Fruit fly (Drosophila melanogaster) S2 (cell line): ENCODE measurements around the gene ear.

Experiments used
- CG8478 ChIP-seq: fragments of >200 bp; optimal IDR thresholded peaks from 2 replicates; lab custom pipeline; 2018
- CTCF ChIP-seq, 2 experiments: fragments of >200 bp; optimal IDR thresholded peaks; 2 replicates each; lab custom pipeline; 2018

Gene ear

DNA sequence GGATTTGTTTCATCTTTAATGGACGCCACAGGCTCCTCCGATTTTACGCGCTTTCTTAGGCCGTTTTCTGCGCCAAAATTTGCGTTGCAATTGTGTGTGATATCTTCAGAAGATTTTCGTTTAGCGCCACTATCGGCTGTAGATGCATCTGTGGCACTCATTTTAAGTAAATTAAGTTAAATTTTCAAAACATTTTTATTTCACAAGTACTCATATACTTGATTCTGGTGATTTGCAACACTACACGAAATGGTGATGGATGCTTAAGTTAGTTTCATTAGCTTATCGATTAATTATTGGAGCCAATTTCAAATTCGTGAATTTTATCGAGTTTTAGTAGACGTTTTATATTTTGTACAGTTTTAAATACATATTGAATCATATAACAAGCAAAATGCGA lies 43.1 kb downstream of the ear start, which contains the start of gene CG6171:
CG6171 (minus strand) TSS at position 250 of the 400 bp plus-strand sequence.
- TF ChIP-seq CTCF (optimal IDR thresholded peaks at IDR 0.05; lab: Kevin White, UChicago) (no peak), CG8478 (lab: Kevin White, UChicago) (no peak)

dm6 chr3R:15366839-15367238 lies 46.3 kb downstream of the ear start:
- TF ChIP-seq CTCF (optimal IDR thresholded peaks at IDR 0.05; lab: Kevin White, UChicago) (no peak), CG8478 (lab: Kevin White, UChicago) (no peak)

DNA sequence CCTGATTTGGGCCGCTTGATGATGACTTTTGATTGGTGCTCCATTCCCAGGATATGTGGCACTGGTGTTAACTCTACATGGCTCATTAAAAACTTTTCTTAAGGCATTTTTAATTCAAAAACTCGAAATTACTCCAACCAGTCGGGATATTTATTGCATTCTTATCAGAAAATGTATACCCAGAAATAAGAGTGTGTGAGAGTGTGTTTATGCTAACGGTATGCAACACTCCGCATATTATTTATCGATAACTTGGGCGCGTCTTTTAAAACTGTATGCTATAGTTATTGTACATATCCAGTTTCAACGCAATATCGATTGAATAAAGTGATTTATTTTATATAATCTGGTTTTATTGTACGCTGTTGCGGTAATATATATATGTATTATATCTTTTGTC lies 46.9 kb downstream of the ear start, which contains the start of gene CG34404:
CG34404 (minus strand) TSS at position 189 of the 400 bp plus-strand sequence.
- TF ChIP-seq CTCF (optimal IDR thresholded peaks at IDR 0.05; lab: Kevin White, UChicago) (no peak), CG8478 (lab: Kevin White, UChicago) (no peak)

dm6 chr3R:15369742-15370141 lies 49.2 kb downstream of the ear start, which contains the start of gene CG14868:
Gene CG14868 (minus strand): TSS chr3R:15369945.
- no peak for TF ChIP-seq CTCF (optimal IDR thresholded peaks at IDR 0.05; lab: Kevin White, UChicago)
- no peak for TF ChIP-seq CG8478 (lab: Kevin White, UChicago)

dm6 chr3R:15371833-15372232 lies 51.3 kb downstream of the ear start, which contains the start of the genes Ccm3 and CG6136:
Gene Ccm3 (plus strand): TSS chr3R:15371957.
Gene CG6136 (minus strand): TSS chr3R:15372212.
- TF ChIP-seq CTCF (optimal IDR thresholded peaks at IDR 0.05; lab: Kevin White, UChicago) (peak in 1 of 2 experiments; percentile 2), CG8478 (lab: Kevin White, UChicago) (no peak)

- TF ChIP-seq CG8478 (lab: Kevin White, UChicago) (no peak), CTCF (optimal IDR thresholded peaks at IDR 0.05; lab: Kevin White, UChicago) (no peak)
Measured at dm6 chr3R:15374397-15374796, 53.8 kb downstream of the ear start, which contains the start of gene Rbp. Gene Rbp (plus strand): TSS chr3R:15374635.
